Worm (Caenorhabditis elegans): Measurements from ENCODE around the gene Y62H9A.13.

Y62H9A.13 gene

DNA sequence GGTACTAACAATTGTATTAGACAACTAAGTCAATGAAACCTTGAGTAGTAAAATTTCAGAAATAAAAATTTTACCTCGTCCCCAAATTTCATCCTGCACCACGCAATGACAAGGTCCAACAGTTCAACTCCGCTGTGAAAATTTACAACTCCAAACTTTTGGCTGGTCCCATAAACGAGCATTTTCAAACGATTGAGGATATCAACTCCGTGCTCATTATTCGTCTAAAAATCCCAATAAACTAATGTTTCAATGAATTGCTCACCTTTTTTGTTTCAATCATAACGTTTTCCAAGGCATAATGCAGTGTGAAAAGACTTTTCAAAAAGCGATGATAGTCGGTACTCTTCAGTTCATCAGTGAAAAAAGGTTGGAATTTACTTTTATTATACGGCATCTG lies 10.2 kb upstream of the Y62H9A.13 start:
- TF ChIP-seq him-1 (tag; optimal IDR thresholded peaks at IDR 0.05) (no peak), W03F9.2 (tag; optimal IDR thresholded peaks at IDR 0.05) (no peak), dao-5 (tag; optimal IDR thresholded peaks at IDR 0.05) (no peak)

DNA sequence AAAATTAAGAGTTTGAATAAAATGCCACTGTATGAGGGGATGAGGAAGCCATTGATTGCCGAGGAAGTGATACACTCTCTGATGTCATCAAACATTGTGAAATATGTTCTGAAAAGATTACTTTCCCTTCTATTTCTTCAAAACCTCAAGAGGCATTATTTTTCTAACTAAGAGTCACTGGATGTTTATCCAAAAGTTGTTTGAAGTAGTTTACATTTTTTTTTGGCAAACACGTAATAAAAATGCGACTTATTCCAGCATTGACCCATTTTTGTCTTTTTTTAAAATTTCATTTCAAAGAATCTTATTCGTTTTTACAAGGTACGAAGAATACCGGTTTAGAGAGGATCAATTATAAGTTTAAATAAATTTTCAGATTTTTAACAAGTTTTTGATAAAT lies 9.5 kb upstream of the Y62H9A.13 start, which contains the start of gene Y62H9A.11:
Y62H9A.11 (minus strand) TSS at position 101 of the 400 bp plus-strand sequence.
- TF ChIP-seq dao-5 (tag; optimal IDR thresholded peaks at IDR 0.05): no peak
- TF ChIP-seq him-1 (tag; optimal IDR thresholded peaks at IDR 0.05): no peak
- TF ChIP-seq W03F9.2 (tag; optimal IDR thresholded peaks at IDR 0.05): no peak

DNA sequence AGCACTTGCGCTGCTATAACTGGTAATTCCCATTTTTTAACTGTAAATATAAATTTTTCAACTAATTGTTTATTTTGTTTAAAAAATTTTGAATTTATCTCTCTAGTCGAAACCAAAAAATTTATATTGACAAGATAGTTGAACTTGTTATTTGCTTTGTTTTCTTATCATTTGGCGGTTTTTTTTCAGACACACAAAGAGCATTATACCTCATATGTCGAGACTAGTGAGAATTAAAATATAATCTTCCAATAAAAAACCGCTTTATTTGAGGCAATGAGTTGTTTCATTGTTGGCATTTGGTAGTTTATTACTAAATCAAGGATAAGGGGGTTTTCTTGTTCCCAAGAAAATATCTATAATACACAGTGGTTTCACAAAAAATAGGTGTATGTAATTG lies 8.6 kb upstream of the Y62H9A.13 start:
- TF ChIP-seq dao-5 (tag; optimal IDR thresholded peaks at IDR 0.05): no peak
- TF ChIP-seq W03F9.2 (tag; optimal IDR thresholded peaks at IDR 0.05): no peak
- no peak for TF ChIP-seq him-1 (tag; optimal IDR thresholded peaks at IDR 0.05)

DNA sequence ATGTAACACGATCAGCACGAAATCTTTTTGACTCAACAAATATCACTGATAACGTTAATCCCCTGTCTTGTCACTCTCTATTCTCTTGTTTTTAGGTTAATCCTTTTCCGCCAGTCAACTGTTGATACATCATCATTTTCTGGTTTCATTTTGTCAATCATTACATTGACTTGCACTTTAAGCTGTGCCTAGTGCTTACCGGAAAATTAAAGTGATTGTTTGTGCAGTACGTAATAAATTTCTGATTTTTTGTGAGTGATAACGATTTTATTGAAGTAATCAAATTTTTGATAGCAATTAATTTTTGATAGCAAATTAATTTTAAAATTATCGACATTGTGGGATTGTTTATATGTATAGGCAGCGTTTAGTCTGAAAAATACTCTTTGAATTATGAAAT lies 7.6 kb upstream of the Y62H9A.13 start:
- TF ChIP-seq dao-5 (tag; optimal IDR thresholded peaks at IDR 0.05) (no peak), him-1 (tag; optimal IDR thresholded peaks at IDR 0.05) (no peak), W03F9.2 (tag; optimal IDR thresholded peaks at IDR 0.05) (no peak)

DNA sequence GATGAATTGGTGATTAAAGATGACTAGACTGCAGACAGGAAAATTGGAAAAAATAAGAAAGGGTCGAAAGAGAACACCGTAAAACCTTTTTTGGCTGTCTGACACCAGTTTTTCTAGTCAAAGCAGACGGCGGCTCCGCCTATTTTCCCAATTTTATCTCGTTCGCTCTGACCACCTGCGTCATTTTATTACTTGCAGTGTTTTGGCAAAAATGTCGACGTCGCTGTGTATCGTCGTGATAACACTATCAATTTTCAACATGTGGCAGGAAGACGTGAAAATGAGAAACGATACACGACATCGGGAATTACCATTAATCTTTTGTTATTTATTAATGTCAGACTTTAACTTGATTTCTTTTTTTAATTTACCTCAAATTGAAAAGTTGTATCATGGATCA lies 6.8 kb upstream of the Y62H9A.13 start, which contains the start of gene Y62H9A.15:
Y62H9A.15 (minus strand) TSS at position 100 of the 400 bp plus-strand sequence.
- TF ChIP-seq W03F9.2 (tag; optimal IDR thresholded peaks at IDR 0.05) (no peak), dao-5 (tag; optimal IDR thresholded peaks at IDR 0.05) (no peak), him-1 (tag; optimal IDR thresholded peaks at IDR 0.05) (no peak)

DNA sequence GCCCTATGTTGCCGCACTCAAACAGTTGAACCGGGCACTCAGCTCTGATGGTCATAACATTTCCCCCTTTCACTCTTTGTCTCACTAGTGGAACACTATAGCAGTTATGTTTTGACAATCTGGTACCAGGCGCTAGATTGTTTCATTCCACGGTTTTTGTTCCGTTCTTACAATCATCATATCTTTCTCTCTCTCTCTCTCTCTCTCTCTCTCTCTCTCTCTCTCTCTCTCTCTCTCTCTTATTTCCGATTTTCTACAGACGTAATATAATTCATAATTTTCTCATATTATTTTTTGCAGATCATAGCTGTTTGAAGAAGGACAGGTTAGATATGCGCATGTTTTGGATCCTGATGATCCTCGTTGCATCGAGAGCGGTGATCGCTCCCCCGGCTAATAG lies 3.0 kb upstream of the Y62H9A.13 start, which contains the start of gene Y62H9A.12:
Y62H9A.12 (plus strand) TSS at position 301 of the 400 bp plus-strand sequence.
- no peak for TF ChIP-seq him-1 (tag; optimal IDR thresholded peaks at IDR 0.05)
- no peak for TF ChIP-seq dao-5 (tag; optimal IDR thresholded peaks at IDR 0.05)
- no peak for TF ChIP-seq W03F9.2 (tag; optimal IDR thresholded peaks at IDR 0.05)

DNA sequence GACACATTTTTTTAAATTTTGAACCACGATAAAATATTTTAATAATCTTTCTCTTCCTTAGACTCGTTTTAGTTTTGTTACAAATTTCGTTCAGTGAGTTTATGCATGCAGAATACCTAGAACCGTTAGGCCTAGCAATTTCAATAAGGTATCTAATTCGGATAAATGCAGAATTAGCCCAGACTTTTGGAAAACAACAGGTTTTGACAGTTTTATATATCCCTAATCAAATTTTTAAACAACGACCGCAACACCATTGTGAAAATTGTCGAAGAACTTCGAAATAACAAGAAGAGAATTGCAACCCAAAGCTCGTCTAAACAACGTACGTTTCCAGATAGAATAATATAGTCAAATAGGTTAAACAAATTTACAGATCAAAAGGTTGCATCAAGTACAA lies 1.2 kb downstream of the Y62H9A.13 start, which contains the start of gene Y62H9A.16:
Y62H9A.16 (plus strand) TSS at position 301 of the 400 bp plus-strand sequence.
- TF ChIP-seq him-1 (tag; optimal IDR thresholded peaks at IDR 0.05) (no peak), dao-5 (tag; optimal IDR thresholded peaks at IDR 0.05) (no peak), W03F9.2 (tag; optimal IDR thresholded peaks at IDR 0.05) (no peak)

DNA sequence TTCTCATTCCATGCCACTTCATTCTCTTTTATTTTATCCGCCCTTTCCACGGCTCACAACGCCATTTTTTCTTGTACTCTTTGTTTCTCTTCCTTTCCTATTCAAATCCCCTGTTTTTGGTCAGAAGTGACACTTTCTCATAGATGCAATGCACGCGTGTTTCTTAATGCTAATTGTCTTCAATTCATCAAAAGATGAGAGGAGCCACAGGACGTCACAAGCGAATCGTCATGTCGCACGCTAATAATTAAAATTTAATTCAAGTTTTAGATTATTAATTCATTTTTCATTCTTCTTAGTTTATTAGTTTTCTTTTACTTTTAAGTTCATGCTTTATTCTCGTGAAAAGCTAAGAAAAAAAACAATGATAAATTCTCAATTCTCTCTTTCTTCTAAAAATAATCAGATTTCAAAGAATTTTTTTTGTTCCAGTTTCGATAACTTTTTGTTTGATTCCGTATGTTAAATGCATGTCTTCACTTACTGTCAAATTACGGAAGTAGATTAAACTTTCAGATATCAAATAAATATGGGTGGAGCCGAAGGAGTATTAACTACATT lies 4.0 kb downstream of the Y62H9A.13 start, which contains the start of gene Y62H9A.14:
Y62H9A.14 (plus strand) TSS at position 511 of the 561 bp plus-strand sequence.
- no peak for TF ChIP-seq dao-5 (tag; optimal IDR thresholded peaks at IDR 0.05)
- no peak for TF ChIP-seq him-1 (tag; optimal IDR thresholded peaks at IDR 0.05)
- no peak for TF ChIP-seq W03F9.2 (tag; optimal IDR thresholded peaks at IDR 0.05)

DNA sequence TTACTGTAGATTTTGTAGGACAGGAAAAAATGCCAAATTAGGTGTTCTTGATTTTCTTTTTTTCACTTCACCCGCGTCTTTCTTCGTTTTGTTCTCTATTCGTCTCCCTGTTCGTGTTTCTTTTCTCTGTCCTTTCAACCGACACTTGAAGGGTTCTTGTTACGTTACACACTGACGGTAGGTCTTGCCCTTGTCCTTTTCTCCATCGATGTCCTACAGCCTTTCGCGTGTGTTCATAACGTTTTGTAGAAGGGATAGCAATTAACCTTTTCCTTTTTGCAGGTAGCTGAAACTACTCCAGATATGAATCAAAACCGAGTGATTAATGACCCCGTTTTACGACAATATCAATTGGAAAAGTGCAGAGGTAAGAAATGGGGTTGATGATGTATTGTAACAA lies 7.4 kb downstream of the Y62H9A.13 start, which contains the start of gene F55G7.1:
F55G7.1 (plus strand) TSS at position 276 of the 400 bp plus-strand sequence.
- TF ChIP-seq W03F9.2 (tag; optimal IDR thresholded peaks at IDR 0.05): peak; percentile 32
- TF ChIP-seq dao-5 (tag; optimal IDR thresholded peaks at IDR 0.05): no peak
- no peak for TF ChIP-seq him-1 (tag; optimal IDR thresholded peaks at IDR 0.05)

DNA sequence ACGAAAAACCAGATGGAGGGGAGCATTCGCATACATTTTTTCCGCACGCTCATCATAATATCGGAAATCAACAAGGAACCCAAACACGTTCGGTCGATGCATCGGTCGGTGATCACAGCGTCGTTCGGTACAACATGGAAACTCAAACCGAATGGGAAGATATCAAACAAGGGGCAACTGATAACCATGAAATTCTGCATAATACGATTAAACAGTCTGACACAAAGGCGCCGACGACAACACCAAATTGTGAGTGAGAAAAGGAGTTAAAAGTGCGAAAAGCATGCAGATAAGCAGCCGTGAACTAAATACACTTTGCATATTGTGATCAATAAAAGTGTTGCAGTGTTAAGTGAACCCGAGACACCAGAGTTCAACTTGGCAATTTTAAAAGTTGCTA lies 8.4 kb downstream of the Y62H9A.13 start:
- TF ChIP-seq W03F9.2 (tag; optimal IDR thresholded peaks at IDR 0.05) (no peak), him-1 (tag; optimal IDR thresholded peaks at IDR 0.05) (no peak), dao-5 (tag; optimal IDR thresholded peaks at IDR 0.05) (no peak)

DNA sequence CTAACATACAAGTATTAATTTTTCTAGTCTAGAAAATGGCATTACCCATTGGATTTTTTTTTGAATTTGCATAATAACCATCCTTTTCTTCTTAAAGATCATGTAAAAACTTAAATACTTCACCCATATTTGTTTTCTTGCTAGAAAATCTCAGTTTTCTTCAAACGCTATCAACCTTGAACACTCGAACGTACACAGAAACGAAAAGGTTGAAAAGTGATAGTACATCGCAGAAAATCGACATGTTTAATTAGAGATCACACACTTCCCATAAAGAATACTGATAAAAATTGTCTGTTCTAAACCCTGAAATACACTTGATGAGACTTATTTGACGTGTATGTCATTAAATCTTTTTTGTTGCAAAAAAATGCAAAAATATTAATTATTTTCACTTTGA lies 10.8 kb downstream of the Y62H9A.13 start, which contains the start of gene F55G7.4:
F55G7.4 (plus strand) TSS at position 301 of the 400 bp plus-strand sequence.
- TF ChIP-seq W03F9.2 (tag; optimal IDR thresholded peaks at IDR 0.05) (no peak), dao-5 (tag; optimal IDR thresholded peaks at IDR 0.05) (no peak), him-1 (tag; optimal IDR thresholded peaks at IDR 0.05) (no peak)

DNA sequence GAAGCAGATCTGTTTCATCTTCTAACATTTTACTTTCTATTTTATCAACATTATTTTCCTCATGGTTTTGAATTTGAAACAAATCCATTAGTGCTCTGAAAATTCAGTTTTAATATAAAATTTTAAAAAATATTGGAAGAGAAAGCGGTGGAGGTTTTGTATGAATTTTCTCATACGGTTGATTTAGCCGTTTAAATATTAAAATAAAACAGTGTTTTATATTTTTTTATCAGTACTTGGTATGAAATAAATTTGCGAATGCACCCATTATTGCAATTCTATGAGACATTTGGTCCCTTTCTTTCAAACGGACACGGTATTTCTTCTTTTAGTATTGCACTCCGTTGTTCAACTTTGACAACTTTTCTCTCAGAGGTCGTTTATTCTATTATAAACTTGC lies 14.8 kb downstream of the Y62H9A.13 start, which contains the start of gene dot-1.4:
dot-1.4 (minus strand) TSS at position 101 of the 400 bp plus-strand sequence.
- TF ChIP-seq W03F9.2 (tag; optimal IDR thresholded peaks at IDR 0.05) (no peak), dao-5 (tag; optimal IDR thresholded peaks at IDR 0.05) (no peak), him-1 (tag; optimal IDR thresholded peaks at IDR 0.05) (no peak)

DNA sequence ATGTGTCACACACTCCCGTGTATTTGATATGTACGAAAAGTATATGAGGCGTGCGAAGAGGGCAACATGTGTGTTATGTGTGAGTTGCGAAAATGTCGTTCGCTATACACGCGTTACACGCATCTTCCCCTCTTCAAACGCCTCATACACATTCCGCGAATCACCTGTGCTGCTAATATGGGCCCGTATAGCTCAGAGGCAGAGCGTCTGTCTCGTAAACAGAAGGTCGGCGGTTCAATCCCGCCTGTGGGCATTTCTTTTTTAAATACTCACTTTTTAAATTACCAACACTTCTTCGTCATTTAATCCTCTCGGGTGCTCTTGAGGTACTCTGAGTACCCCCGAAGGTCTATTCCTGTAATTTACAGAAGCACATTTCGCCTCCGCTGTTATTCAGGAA lies 16.7 kb downstream of the Y62H9A.13 start:
- TF ChIP-seq dao-5 (tag; optimal IDR thresholded peaks at IDR 0.05) (no peak), him-1 (tag; optimal IDR thresholded peaks at IDR 0.05) (no peak), W03F9.2 (tag; optimal IDR thresholded peaks at IDR 0.05) (no peak)

DNA sequence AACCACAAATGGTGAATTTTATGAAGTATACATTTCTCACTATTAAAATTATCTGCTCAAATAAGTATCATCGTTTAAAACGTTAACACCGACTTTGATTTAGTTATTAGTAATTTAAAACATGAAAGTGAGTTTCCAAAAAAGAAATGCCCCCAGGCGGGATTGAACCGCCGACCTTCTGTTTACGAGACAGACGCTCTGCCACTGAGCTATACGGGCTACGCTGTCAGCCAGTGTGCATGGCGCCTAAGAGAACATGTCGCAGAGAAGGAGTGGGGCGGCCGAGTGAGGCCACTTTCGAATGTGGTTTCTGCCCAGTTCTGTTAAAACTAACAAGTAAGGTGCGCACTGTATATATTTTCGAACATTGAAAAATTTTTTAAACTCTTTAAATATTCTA lies 18.1 kb downstream of the Y62H9A.13 start:
- TF ChIP-seq dao-5 (tag; optimal IDR thresholded peaks at IDR 0.05) (no peak), him-1 (tag; optimal IDR thresholded peaks at IDR 0.05) (peak; percentile 37), W03F9.2 (tag; optimal IDR thresholded peaks at IDR 0.05) (peak; percentile 9)

All from whole organism, L4/young adult.